Fruit fly (Drosophila melanogaster) whole organism, wandering third instar larva: ENCODE results near the gene Dys.
A peak's percentile ranks its signal among the peaks of the same experiment; 100 is the strongest.

Experiments
- Abd-B ChIP-seq: fragments of >200 bp; optimal IDR thresholded peaks from 2 replicates; lab custom pipeline; 2017; ENCODE audit warnings: missing biosample characterization, missing genetic modification characterization
- CG32264 ChIP-seq: fragments of 200-800 bp; sonication (Bioruptor generic); optimal IDR thresholded peaks from 2 replicates; lab custom pipeline; 2016; ENCODE audit warnings: missing biosample characterization, missing genetic modification characterization
- CG9705 ChIP-seq: fragments of 200-800 bp; sonication (Bioruptor generic); optimal IDR thresholded peaks from 2 replicates; lab custom pipeline; 2018; ENCODE audit warnings: missing biosample characterization, mild to moderate bottlenecking, missing genetic modification characterization
- Dif ChIP-seq: fragments of 200-275, 200-300 bp; sonication (Bioruptor generic); optimal IDR thresholded peaks from 2 replicates; lab custom pipeline; 2018; ENCODE audit warnings: missing biosample characterization, missing genetic modification characterization; ENCODE audit not compliant: partially characterized antibody
- GATAd ChIP-seq: sonication (Bioruptor generic); optimal IDR thresholded peaks from 2 replicates; lab custom pipeline; 2016; ENCODE audit warnings: missing biosample characterization, missing genetic modification characterization
- Hnf4 ChIP-seq: fragments of 200-800 bp; sonication (Bioruptor generic); optimal IDR thresholded peaks from 2 replicates; lab custom pipeline; 2016; ENCODE audit warnings: missing biosample characterization, mild to moderate bottlenecking, missing genetic modification characterization
- Hr83 ChIP-seq: fragments of 200-300 bp; sonication (Bioruptor generic); optimal IDR thresholded peaks from 2 replicates; lab custom pipeline; 2016; ENCODE audit warnings: missing biosample characterization, mild to moderate bottlenecking, missing genetic modification characterization, moderate library complexity; ENCODE audit not compliant: poor library complexity, severe bottlenecking
- Jra ChIP-seq: sonication (Bioruptor generic); optimal IDR thresholded peaks from 2 replicates; lab custom pipeline; 2016; ENCODE audit warnings: missing biosample characterization, missing genetic modification characterization
- Mio ChIP-seq: sonication (Bioruptor generic); optimal IDR thresholded peaks from 2 replicates; lab custom pipeline; 2016; ENCODE audit warnings: missing biosample characterization, missing genetic modification characterization
- Myc ChIP-seq: fragments of >200 bp; optimal IDR thresholded peaks from 2 replicates; lab custom pipeline; 2017
- N ChIP-seq: fragments of >200 bp; optimal IDR thresholded peaks from 2 replicates; lab custom pipeline; 2018; ENCODE audit warnings: missing biosample characterization, missing external identifiers, missing genetic modification characterization
- Rel ChIP-seq, 2 experiments: fragments of 200-800 bp; sonication (Bioruptor generic) in 1 of 2; optimal IDR thresholded peaks; 2 replicates in 1 of 2; 3 replicates in 1 of 2; lab custom pipeline; 2016 to 2019; ENCODE audit warnings: mild to moderate bottlenecking in 2 of 2, missing biosample characterization in 2 of 2, missing genetic modification characterization in 2 of 2, moderate library complexity in 1 of 2
- Sp1 ChIP-seq: fragments of 200-800 bp; sonication (Bioruptor generic); optimal IDR thresholded peaks from 3 replicates; lab custom pipeline; 2019; ENCODE audit warnings: missing biosample characterization, mild to moderate bottlenecking, missing genetic modification characterization, moderate library complexity
- Vsx2 ChIP-seq: fragments of 200-300, 225-300 bp; sonication (Bioruptor generic); optimal IDR thresholded peaks from 2 replicates; lab custom pipeline; 2018; ENCODE audit warnings: missing biosample characterization, missing genetic modification characterization; ENCODE audit not compliant: partially characterized antibody
- br ChIP-seq: fragments of 200-800 bp; sonication (Bioruptor generic); optimal IDR thresholded peaks from 2 replicates; lab custom pipeline; 2016; ENCODE audit warnings: missing biosample characterization, missing genetic modification characterization
- brk ChIP-seq: fragments of 200-800 bp; sonication (Bioruptor generic); optimal IDR thresholded peaks from 2 replicates; lab custom pipeline; 2016; ENCODE audit warnings: missing biosample characterization, mild to moderate bottlenecking, missing genetic modification characterization
- dl ChIP-seq, 2 experiments: fragments of 175-275, 200-275 bp in 1 of 2; fragments of 200-275 bp in 1 of 2; sonication (Bioruptor generic); optimal IDR thresholded peaks; lab custom pipeline; 2018; ENCODE audit warnings: mild to moderate bottlenecking in 2 of 2, missing biosample characterization in 2 of 2, missing genetic modification characterization in 2 of 2, moderate library complexity in 2 of 2; ENCODE audit not compliant: partially characterized antibody in 2 of 2, insufficient read depth in 1 of 2
- dmrt93B ChIP-seq: fragments of 200-800 bp; sonication (Bioruptor generic); optimal IDR thresholded peaks from 2 replicates; lab custom pipeline; 2018; ENCODE audit warnings: missing biosample characterization, mild to moderate bottlenecking, missing genetic modification characterization
- dsf ChIP-seq: sonication (Bioruptor generic); optimal IDR thresholded peaks from 2 replicates; lab custom pipeline; 2016; ENCODE audit warnings: missing biosample characterization, missing genetic modification characterization, borderline replicate concordance
- foxo ChIP-seq, 2 experiments: fragments of 200-800 bp; sonication (Bioruptor generic); optimal IDR thresholded peaks; 2 replicates in 1 of 2; 3 replicates in 1 of 2; lab custom pipeline; 2016 to 2017; ENCODE audit warnings: missing biosample characterization in 2 of 2, missing genetic modification characterization in 2 of 2
- fru ChIP-seq: fragments of 200-800 bp; sonication (Bioruptor generic); optimal IDR thresholded peaks from 3 replicates; lab custom pipeline; 2016; ENCODE audit warnings: missing biosample characterization, mild to moderate bottlenecking, missing genetic modification characterization
- h ChIP-seq: fragments of 200-800 bp; sonication (Bioruptor generic); optimal IDR thresholded peaks from 3 replicates; lab custom pipeline; 2016; ENCODE audit warnings: missing biosample characterization, mild to moderate bottlenecking, missing genetic modification characterization
- jim ChIP-seq: fragments of 175-275, 200-325 bp; sonication (Bioruptor generic); optimal IDR thresholded peaks from 2 replicates; lab custom pipeline; 2016; ENCODE audit warnings: missing biosample characterization, mild to moderate bottlenecking, missing genetic modification characterization
- lola ChIP-seq: fragments of >200 bp; optimal IDR thresholded peaks from 2 replicates; lab custom pipeline; 2017; ENCODE audit warnings: missing biosample characterization, missing genetic modification characterization
- pan ChIP-seq: fragments of >200 bp; optimal IDR thresholded peaks from 2 replicates; lab custom pipeline; 2017
- rgr ChIP-seq: fragments of 200-800 bp; sonication (Bioruptor generic); optimal IDR thresholded peaks from 3 replicates; lab custom pipeline; 2016; ENCODE audit warnings: missing biosample characterization, mild to moderate bottlenecking, missing genetic modification characterization
- sv ChIP-seq: fragments of 200-800 bp; sonication (Bioruptor generic); optimal IDR thresholded peaks from 3 replicates; lab custom pipeline; 2016; ENCODE audit warnings: missing biosample characterization, missing genetic modification characterization
- tai ChIP-seq: sonication (Bioruptor generic); optimal IDR thresholded peaks from 2 replicates; lab custom pipeline; 2016; ENCODE audit warnings: missing biosample characterization, missing genetic modification characterization
- usp ChIP-seq: fragments of >200 bp; optimal IDR thresholded peaks from 2 replicates; lab custom pipeline; 2017; ENCODE audit warnings: missing biosample characterization, missing genetic modification characterization
- woc ChIP-seq: sonication (Bioruptor generic); optimal IDR thresholded peaks from 2 replicates; lab custom pipeline; 2016; ENCODE audit warnings: missing biosample characterization, mild to moderate bottlenecking, missing genetic modification characterization

The Dys gene

dm6 chr3R:19474128-19474527 is 13.2 kb downstream of the Dys start:
- TF ChIP-seq br (GFP tag; lab: Kevin White, UChicago): no peak
- TF ChIP-seq CG9705 (GFP tag; lab: Kevin White, UChicago): no peak
- no peak for TF ChIP-seq rgr (GFP tag; lab: Kevin White, UChicago)
- TF ChIP-seq jim: no peak
- TF ChIP-seq GATAd (GFP tag; lab: Kevin White, UChicago): no peak
- TF ChIP-seq Vsx2 (GFP tag; lab: Kevin White, UChicago): no peak
- TF ChIP-seq brk (GFP tag; lab: Kevin White, UChicago): no peak
- no peak for TF ChIP-seq Rel (GFP tag; optimal IDR thresholded peaks at IDR 0.05; lab: Kevin White, UChicago)
- no peak for TF ChIP-seq Rel (tag; optimal IDR thresholded peaks at IDR 0.05; lab: Kevin White, UChicago)
- TF ChIP-seq Mio: no peak

- TF ChIP-seq fru (no peak), dmrt93B (GFP tag; lab: Kevin White, UChicago) (no peak), usp (GFP tag; lab: Kevin White, UChicago) (no peak), foxo (GFP tag; optimal IDR thresholded peaks at IDR 0.05; lab: Kevin White, UChicago) (no peak), Rel (GFP tag; optimal IDR thresholded peaks at IDR 0.05; lab: Kevin White, UChicago) (no peak), Rel (tag; optimal IDR thresholded peaks at IDR 0.05; lab: Kevin White, UChicago) (no peak), pan (no peak), dsf (GFP tag; lab: Kevin White, UChicago) (no peak), lola (no peak), rgr (GFP tag; lab: Kevin White, UChicago) (no peak), CG9705 (GFP tag; lab: Kevin White, UChicago) (no peak), Abd-B (GFP tag; lab: Kevin White, UChicago) (no peak), GATAd (GFP tag; lab: Kevin White, UChicago) (no peak), N (no peak), Jra (GFP tag; lab: Kevin White, UChicago) (no peak), Sp1 (no peak), dl (GFP tag; optimal IDR thresholded peaks at IDR 0.05; lab: Kevin White, UChicago; ENCODE audit: insufficient read depth in 1 of 2, partially characterized antibody in 2 of 2) (no peak)
Observed at dm6 chr3R:19476484-19476883, 15.6 kb downstream of the Dys start.

dm6 chr3R:19486422-19486821 is 25.5 kb downstream of the Dys start:
- TF ChIP-seq h (GFP tag; lab: Kevin White, UChicago): no peak
- TF ChIP-seq tai (GFP tag; lab: Kevin White, UChicago): no peak
- no peak for TF ChIP-seq Vsx2 (GFP tag; lab: Kevin White, UChicago)
- TF ChIP-seq Abd-B (GFP tag; lab: Kevin White, UChicago): no peak
- no peak for TF ChIP-seq N
- no peak for TF ChIP-seq dmrt93B (GFP tag; lab: Kevin White, UChicago)
- TF ChIP-seq lola: no peak
- TF ChIP-seq Dif: no peak

dm6 chr3R:19489963-19490362 is 29.1 kb downstream of the Dys start:
- TF ChIP-seq Sp1 (no peak), CG32264 (GFP tag; lab: Kevin White, UChicago) (no peak), foxo (GFP tag; optimal IDR thresholded peaks at IDR 0.05; lab: Kevin White, UChicago) (no peak), Hr83 (GFP tag; lab: Kevin White, UChicago) (no peak), sv (GFP tag; lab: Kevin White, UChicago) (no peak), br (GFP tag; lab: Kevin White, UChicago) (no peak), Myc (lab: Kevin White, UChicago) (no peak), lola (no peak), Dif (no peak), h (GFP tag; lab: Kevin White, UChicago) (no peak), jim (no peak), Rel (GFP tag; optimal IDR thresholded peaks at IDR 0.05; lab: Kevin White, UChicago) (no peak), Rel (tag; optimal IDR thresholded peaks at IDR 0.05; lab: Kevin White, UChicago) (no peak), dmrt93B (GFP tag; lab: Kevin White, UChicago) (no peak)

dm6 chr3R:19490996-19491395 is 30.1 kb downstream of the Dys start, which contains the start of gene CG15025:
TSS of gene CG15025 (minus strand) at chr3R:19491115.
- TF ChIP-seq Vsx2 (GFP tag; lab: Kevin White, UChicago) (peak; percentile 55), Hnf4 (GFP tag; lab: Kevin White, UChicago) (peak; percentile 21), jim (peak; percentile 19), GATAd (GFP tag; lab: Kevin White, UChicago) (no peak), woc (GFP tag; lab: Kevin White, UChicago) (no peak), dl (GFP tag; optimal IDR thresholded peaks at IDR 0.05; lab: Kevin White, UChicago; ENCODE audit: insufficient read depth in 1 of 2, partially characterized antibody in 2 of 2) (peak; percentile 42 to 67), Dif (peak; percentile 89), Myc (lab: Kevin White, UChicago) (peak; percentile 75)
